Fruit fly (Drosophila melanogaster): ENCODE measurements around the gene CG43050.

CG43050 gene

dm6 chr2L:13082177-13082576 lies 36.9 kb upstream of the CG43050 start (continued):
- TF ChIP-seq Max (GFP tag; optimal IDR thresholded peaks at IDR 0.05) (no peak), MBD-R2 (GFP tag; IDR thresholded peaks at IDR 0.05) (no peak), CG2712 (tag; optimal IDR thresholded peaks at IDR 0.05) (no peak), CG31441 (GFP tag; IDR thresholded peaks at IDR 0.05) (no peak), CG8478 (optimal IDR thresholded peaks at IDR 0.05) (no peak), sim (GFP tag; IDR thresholded peaks at IDR 0.05) (no peak), ham (GFP tag; IDR thresholded peaks at IDR 0.05) (no peak), CG18011 (GFP tag; optimal IDR thresholded peaks at IDR 0.05) (peak; percentile 22), pho (GFP tag; optimal IDR thresholded peaks at IDR 0.05) (peak; percentile 42), emc (GFP tag; optimal IDR thresholded peaks at IDR 0.05) (no peak), ara (GFP tag; IDR thresholded peaks at IDR 0.05) (no peak), fd3F (GFP tag; optimal IDR thresholded peaks at IDR 0.05) (peak; percentile 52), CG4282 (GFP tag; optimal IDR thresholded peaks at IDR 0.05) (no peak), CG3407 (GFP tag; optimal IDR thresholded peaks at IDR 0.05) (no peak), chm (GFP tag; IDR thresholded peaks at IDR 0.05) (no peak), CG33557 (GFP tag; optimal IDR thresholded peaks at IDR 0.05) (no peak), CG14965 (GFP tag; optimal IDR thresholded peaks at IDR 0.05; ENCODE audit: borderline replicate concordance) (no peak), NK7.1 (GFP tag; optimal IDR thresholded peaks at IDR 0.05) (no peak), Eip74EF (GFP tag; optimal IDR thresholded peaks at IDR 0.05) (no peak), Kr (GFP tag; optimal IDR thresholded peaks at IDR 0.05) (no peak), ro (GFP tag; IDR thresholded peaks at IDR 0.05) (no peak), hb (GFP tag; IDR thresholded peaks at IDR 0.05; ENCODE audit: partially characterized antibody) (no peak), CG15011 (GFP tag; optimal IDR thresholded peaks at IDR 0.05) (no peak), CG32532 (GFP tag; IDR thresholded peaks at IDR 0.05) (no peak), Sox100B (GFP tag; optimal IDR thresholded peaks at IDR 0.05) (no peak), chn (GFP tag; optimal IDR thresholded peaks at IDR 0.05) (no peak), bsh (GFP tag; optimal IDR thresholded peaks at IDR 0.05) (peak in 1 of 2 experiments; percentile 16), CG7839 (tag; optimal IDR thresholded peaks at IDR 0.05) (no peak), dm (GFP tag; optimal IDR thresholded peaks at IDR 0.05) (no peak), Dp (GFP tag; optimal IDR thresholded peaks at IDR 0.05) (no peak), CG4854 (GFP tag; optimal IDR thresholded peaks at IDR 0.05) (no peak), CG2202 (tag; optimal IDR thresholded peaks at IDR 0.05) (no peak), HLH3B (GFP tag; IDR thresholded peaks at IDR 0.05) (peak; percentile 12; the same call in 1 of the 2 replicates), zf30C (GFP tag; optimal IDR thresholded peaks at IDR 0.05) (no peak), MESR4 (GFP tag; optimal IDR thresholded peaks at IDR 0.05) (no peak), CG6683 (GFP tag; optimal IDR thresholded peaks at IDR 0.05) (no peak), dati (GFP tag; IDR thresholded peaks at IDR 0.05) (no peak), CG6272 (GFP tag; IDR thresholded peaks at IDR 0.05) (no peak), oc (tag; optimal IDR thresholded peaks at IDR 0.05) (no peak), CG7357 (GFP tag; IDR thresholded peaks at IDR 0.05) (no peak), tna (GFP tag; IDR thresholded peaks at IDR 0.05; ENCODE audit: partially characterized antibody) (no peak), sc (optimal IDR thresholded peaks at IDR 0.05) (no peak), sc (GFP tag; optimal IDR thresholded peaks at IDR 0.05) (no peak), klu (GFP tag; IDR thresholded peaks at IDR 0.05) (no peak), CG17912 (GFP tag; optimal IDR thresholded peaks at IDR 0.05) (no peak), CG9797 (GFP tag; optimal IDR thresholded peaks at IDR 0.05) (no peak), CG32772 (GFP tag; IDR thresholded peaks at IDR 0.05) (no peak), Sin3A (optimal IDR thresholded peaks at IDR 0.05) (no peak), CG8388 (GFP tag; optimal IDR thresholded peaks at IDR 0.05) (no peak), pita (GFP tag; optimal IDR thresholded peaks at IDR 0.05) (no peak), CG11247 (GFP tag; IDR thresholded peaks at IDR 0.05) (no peak), bab2 (GFP tag; optimal IDR thresholded peaks at IDR 0.05) (no peak), CG12071 (GFP tag; optimal IDR thresholded peaks at IDR 0.05) (peak; percentile 4)

All from whole organism, embryonic.